Worm (Caenorhabditis elegans): ENCODE data around the gene chca-1.

DNA sequence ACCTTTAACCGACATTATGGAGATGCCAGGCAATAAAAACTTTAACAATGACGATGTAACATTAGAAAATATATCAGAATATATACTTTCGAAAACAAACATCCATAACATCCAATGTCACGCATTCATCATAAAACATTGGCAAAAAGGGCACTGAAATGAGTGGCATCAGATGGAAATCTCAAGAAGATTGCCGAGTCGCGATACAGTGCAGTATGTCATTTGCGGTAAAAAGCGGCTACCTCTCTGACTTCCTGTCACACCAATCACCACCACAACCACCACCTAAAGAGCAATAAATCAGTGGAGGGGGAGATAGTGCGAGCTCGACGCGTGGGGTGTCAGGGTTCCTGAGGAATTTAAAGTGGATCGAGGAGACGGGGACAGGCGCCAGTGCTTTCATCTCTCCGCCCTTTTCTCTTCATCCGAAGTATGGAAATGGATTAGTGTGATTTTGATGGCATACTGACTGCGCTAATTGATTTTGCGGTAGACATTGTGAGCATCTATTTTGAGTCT is 38.1 kb upstream of the chca-1 start:
- TF ChIP-seq W03F9.2 (tag; optimal IDR thresholded peaks at IDR 0.05): no peak
- TF ChIP-seq him-1 (tag; optimal IDR thresholded peaks at IDR 0.05): no peak
- TF ChIP-seq dao-5 (tag; optimal IDR thresholded peaks at IDR 0.05): no peak
